Worm (Caenorhabditis elegans) whole organism, L4 larva: ENCODE data around the gene ZK1127.13.

Source experiments
- D1046.2 ChIP-seq: fragments of 200-800 bp; sonication (Bioruptor generic); IDR thresholded peaks from 2 replicates; pipeline ENCODE4 v1.3.6; 2022; ENCODE audit warnings: missing genetic modification characterization, missing compliant biosample characterization
- F37D6.2 ChIP-seq: sonication (generic microtip); optimal IDR thresholded peaks from 2 replicates; lab custom pipeline; 2016; ENCODE audit warnings: mild to moderate bottlenecking, missing genetic modification characterization, missing compliant biosample characterization
- T26A8.4 ChIP-seq: fragments of 200-800 bp; sonication (Bioruptor generic); IDR thresholded peaks from 2 replicates; pipeline ENCODE4 v1.3.6; 2022; ENCODE audit warnings: missing genetic modification characterization, missing compliant biosample characterization
- Y48G9A.11 ChIP-seq: fragments of 200-800 bp; sonication (Bioruptor generic); IDR thresholded peaks from 2 replicates; pipeline ENCODE4 v1.3.6; 2022; ENCODE audit warnings: missing genetic modification reagents, missing genetic modification characterization, missing compliant biosample characterization
- aha-1 ChIP-seq: fragments of 150-350 bp; peaks from one replicate; lab custom pipeline; 2014; ENCODE audit warnings: missing biosample characterization, missing genetic modification characterization
- arid-1 ChIP-seq: fragments of 200-800 bp; sonication (Bioruptor generic); conservative IDR thresholded peaks from 2 replicates; pipeline ENCODE4 v1.3.6; 2022; ENCODE audit warnings: missing genetic modification reagents, missing genetic modification characterization, missing compliant biosample characterization
- ctbp-1 ChIP-seq: fragments of 200-800 bp; sonication (Bioruptor generic); IDR thresholded peaks from 2 replicates; pipeline ENCODE4 v1.3.6; 2022; ENCODE audit warnings: missing genetic modification reagents, missing genetic modification characterization, missing compliant biosample characterization
- daf-19 ChIP-seq: fragments of 200-800 bp; sonication (Bioruptor generic); conservative IDR thresholded peaks from 2 replicates; pipeline ENCODE4 v1.3.6; 2022; ENCODE audit warnings: missing genetic modification characterization, missing compliant biosample characterization
- dmd-6 ChIP-seq: fragments of 200-800 bp; sonication (Bioruptor generic); IDR thresholded peaks from 2 replicates; pipeline ENCODE4 v1.3.6; 2022; ENCODE audit warnings: missing genetic modification reagents, missing genetic modification characterization, missing compliant biosample characterization
- dmd-8 ChIP-seq: fragments of 200-800 bp; sonication (Bioruptor generic); IDR thresholded peaks from 2 replicates; pipeline ENCODE4 v1.3.6; 2022; ENCODE audit warnings: missing genetic modification characterization, missing compliant biosample characterization
- dve-1 ChIP-seq: sonication (generic microtip); optimal IDR thresholded peaks from 2 replicates; lab custom pipeline; 2017; ENCODE audit warnings: antibody characterized with exemption, mild to moderate bottlenecking, missing genetic modification characterization, missing compliant biosample characterization; ENCODE audit not compliant: insufficient read depth
- egl-27 ChIP-seq: sonication (generic microtip); optimal IDR thresholded peaks from 3 replicates; lab custom pipeline; 2017; ENCODE audit warnings: missing biosample characterization, missing genetic modification reagents, missing genetic modification characterization
- fkh-10 ChIP-seq: fragments of 150-350 bp; optimal IDR thresholded peaks from 2 replicates; lab custom pipeline; 2014; ENCODE audit warnings: missing biosample characterization, missing genetic modification reagents, missing genetic modification characterization
- fos-1 ChIP-seq: fragments of 150-350 bp; optimal IDR thresholded peaks from 2 replicates; lab custom pipeline; 2014; ENCODE audit warnings: missing biosample characterization, missing genetic modification characterization
- hlh-11 ChIP-seq: fragments of 200-800 bp; sonication (Bioruptor generic); optimal IDR thresholded peaks from 2 replicates; lab custom pipeline; 2018; ENCODE audit warnings: mild to moderate bottlenecking, missing genetic modification characterization, missing compliant biosample characterization
- lin-38 ChIP-seq: fragments of 200-800 bp; sonication (Bioruptor generic); IDR thresholded peaks from 2 replicates; pipeline ENCODE4 v1.3.6; 2022; ENCODE audit warnings: missing genetic modification reagents, missing genetic modification characterization, missing compliant biosample characterization
- lir-3 ChIP-seq: sonication (generic microtip); optimal IDR thresholded peaks from 2 replicates; lab custom pipeline; 2016; ENCODE audit warnings: mild to moderate bottlenecking, missing genetic modification characterization, missing compliant biosample characterization
- lsy-2 ChIP-seq, 2 experiments: fragments of 150-350 bp in 1 of 2; sonication (generic microtip) in 1 of 2; optimal IDR thresholded peaks; 2 replicates each; lab custom pipeline; 2014 to 2017; ENCODE audit warnings: missing biosample characterization in 2 of 2, missing genetic modification characterization in 2 of 2
- nhr-10 ChIP-seq: fragments of 150-350 bp; optimal IDR thresholded peaks from 2 replicates; lab custom pipeline; 2014; ENCODE audit warnings: missing biosample characterization, missing genetic modification characterization
- nhr-102 ChIP-seq: sonication (generic microtip); optimal IDR thresholded peaks from 2 replicates; lab custom pipeline; 2016; ENCODE audit warnings: mild to moderate bottlenecking, missing genetic modification characterization, moderate library complexity, missing compliant biosample characterization
- nhr-11 ChIP-seq: fragments of 150-350 bp; optimal IDR thresholded peaks from 2 replicates; lab custom pipeline; 2014; ENCODE audit warnings: missing biosample characterization, missing genetic modification characterization
- nhr-237 ChIP-seq: sonication (generic microtip); optimal IDR thresholded peaks from 2 replicates; lab custom pipeline; 2017; ENCODE audit warnings: missing biosample characterization, missing genetic modification characterization
- nhr-25 ChIP-seq: sonication (generic microtip); optimal IDR thresholded peaks from 2 replicates; lab custom pipeline; 2017; ENCODE audit warnings: missing genetic modification characterization, mild to moderate bottlenecking, missing compliant biosample characterization, antibody characterized with exemption, moderate library complexity, borderline replicate concordance; ENCODE audit not compliant: insufficient read depth
- nhr-41 ChIP-seq: fragments of 200-800 bp; sonication (Bioruptor generic); IDR thresholded peaks from 2 replicates; pipeline ENCODE4 v1.3.6; 2022; ENCODE audit warnings: missing genetic modification reagents, missing genetic modification characterization, missing compliant biosample characterization
- nhr-6 ChIP-seq: fragments of 150-350 bp; optimal IDR thresholded peaks from 2 replicates; lab custom pipeline; 2014; ENCODE audit warnings: missing biosample characterization, missing genetic modification characterization
- saeg-2 ChIP-seq: fragments of 200-800 bp; sonication (Bioruptor generic); IDR thresholded peaks from 2 replicates; pipeline ENCODE4 v1.3.6; 2022; ENCODE audit warnings: missing genetic modification reagents, missing genetic modification characterization, missing compliant biosample characterization
- sdz-12 ChIP-seq: fragments of 200-800 bp; sonication (Bioruptor generic); optimal IDR thresholded peaks from 2 replicates; lab custom pipeline; 2018; ENCODE audit warnings: mild to moderate bottlenecking, missing genetic modification characterization, missing compliant biosample characterization
- set-16 ChIP-seq: fragments of 200-800 bp; sonication (Bioruptor generic); IDR thresholded peaks from 2 replicates; pipeline ENCODE4 v1.3.6; 2022; ENCODE audit warnings: missing genetic modification reagents, missing genetic modification characterization, missing compliant biosample characterization
- snpc-4 ChIP-seq: fragments of 150-350 bp; optimal IDR thresholded peaks from 2 replicates; lab custom pipeline; 2014; ENCODE audit warnings: missing biosample characterization, missing genetic modification characterization
- tag-97 ChIP-seq: fragments of 200-800 bp; sonication (Bioruptor generic); IDR thresholded peaks from 2 replicates; pipeline ENCODE4 v1.3.6; 2022; ENCODE audit warnings: missing genetic modification characterization, missing compliant biosample characterization
- unc-130 ChIP-seq: sonication (generic microtip); optimal IDR thresholded peaks from 2 replicates; lab custom pipeline; 2016; ENCODE audit warnings: missing genetic modification reagents, missing genetic modification characterization, missing compliant biosample characterization
- unc-62 ChIP-seq, 3 experiments: fragments of 150-350 bp in 1 of 3; sonication (generic microtip); optimal IDR thresholded peaks in 2 of 3; peaks in 1 of 3; 1 replicate in 1 of 3; 2 replicates in 2 of 3; lab custom pipeline; 2014 to 2017; ENCODE audit warnings: missing biosample characterization in 3 of 3, missing genetic modification characterization in 3 of 3, missing genetic modification reagents in 3 of 3, missing genotype in 1 of 3
- ztf-11 ChIP-seq: fragments of 150-350 bp; optimal IDR thresholded peaks from 2 replicates; lab custom pipeline; 2014; ENCODE audit warnings: missing biosample characterization, missing genetic modification characterization
- ztf-7 ChIP-seq: fragments of 150-350 bp; optimal IDR thresholded peaks from 2 replicates; lab custom pipeline; 2014; ENCODE audit warnings: missing biosample characterization, missing genetic modification characterization

ZK1127.13 gene

ce11 chrII:7050021-7050722 is 2.9 kb upstream of the ZK1127.13 start, which contains the start of the genes tcer-1 and ZK1127.5 (continued):
- no peak for TF ChIP-seq sdz-12 (GFP tag; lab: Kevin White, UChicago)
- TF ChIP-seq ctbp-1 (GFP tag; lab: Robert Waterston, UW): no peak
- TF ChIP-seq set-16: no peak
- no peak for TF ChIP-seq nhr-237 (tag; lab: Kevin White, UChicago)
- TF ChIP-seq nhr-11 (tag; lab: Kevin White, UChicago): no peak
- no peak for TF ChIP-seq nhr-102 (tag; lab: Kevin White, UChicago)
- no peak for TF ChIP-seq egl-27 (tag; lab: Kevin White, UChicago)
- TF ChIP-seq ztf-7 (tag; lab: Kevin White, UChicago): no peak
- TF ChIP-seq lsy-2 (tag; optimal IDR thresholded peaks at IDR 0.05; lab: Kevin White, UChicago): peak in 1 of 2 experiments; percentile 83
- 0 out of 2 replicates have a peak, but pooled peaks have one; percentile 9 for TF ChIP-seq dmd-6
- TF ChIP-seq Y48G9A.11 (GFP tag; lab: Robert Waterston, UW): no peak
- no peak for TF ChIP-seq fos-1 (tag; lab: Kevin White, UChicago)
- no peak for TF ChIP-seq hlh-11
- no peak for TF ChIP-seq snpc-4 (tag; lab: Kevin White, UChicago)
- no peak for TF ChIP-seq saeg-2 (GFP tag; lab: Robert Waterston, UW)
- TF ChIP-seq daf-19 (GFP tag; lab: Robert Waterston, UW): no peak

ce11 chrII:7051778-7052177 is 1.3 kb upstream of the ZK1127.13 start, which contains the start of gene ZK1127.12:
ZK1127.12 (plus strand) TSS chrII:7052078.
- no peak for TF ChIP-seq ztf-7 (tag; lab: Kevin White, UChicago)
- 0 out of 2 replicates have a peak, but pooled peaks have one; percentile 28 for TF ChIP-seq lin-38 (GFP tag; lab: Robert Waterston, UW)

ce11 chrII:7053649-7054048 is 548 bp downstream of the ZK1127.13 start, which contains the start of gene ZK1127.4:
ZK1127.4 (plus strand) TSS chrII:7053949.
- TF ChIP-seq lin-38 (GFP tag; lab: Robert Waterston, UW) (no peak), unc-130 (GFP tag; lab: Kevin White, UChicago) (no peak), nhr-6 (tag; lab: Kevin White, UChicago) (no peak), tag-97 (GFP tag; lab: Robert Waterston, UW) (no peak), F37D6.2 (tag; lab: Kevin White, UChicago) (no peak), T26A8.4 (GFP tag; lab: Robert Waterston, UW) (no peak), fkh-10 (GFP tag; lab: Kevin White, UChicago) (no peak), nhr-102 (tag; lab: Kevin White, UChicago) (no peak), lir-3 (no peak), nhr-25 (tag; lab: Kevin White, UChicago) (no peak), dmd-6 (no peak), D1046.2 (GFP tag; lab: Robert Waterston, UW) (no peak), nhr-41 (GFP tag; lab: Robert Waterston, UW) (no peak), fos-1 (tag; lab: Kevin White, UChicago) (no peak), dmd-8 (GFP tag; lab: Robert Waterston, UW) (no peak), dve-1 (tag; lab: Kevin White, UChicago) (no peak), nhr-10 (no peak)
- TF ChIP-seq, all 104 proteins: peak for 0

ce11 chrII:7054987-7055386 is 1.9 kb downstream of the ZK1127.13 start, which contains the start of gene ZK1127.3:
ZK1127.3 (plus strand) TSS chrII:7055287.
- TF ChIP-seq aha-1 (tag; lab: Kevin White, UChicago) (no peak), tag-97 (GFP tag; lab: Robert Waterston, UW) (no peak), fos-1 (tag; lab: Kevin White, UChicago) (no peak)

- TF ChIP-seq ztf-11 (no peak), lin-38 (GFP tag; lab: Robert Waterston, UW) (peak; percentile 14; the same call in 1 of the 2 replicates), unc-62 (GFP tag; optimal IDR thresholded peaks at IDR 0.05 in 1 of 2; lab: Kevin White, UChicago) (peak in 1 of 2 experiments; percentile 98), unc-62 (tag; optimal IDR thresholded peaks at IDR 0.05; lab: Kevin White, UChicago) (no peak), arid-1 (no peak)
These were observed 3.2 kb downstream of the ZK1127.13 start for ce11 chrII:7056328-7056727.
